Worm (Caenorhabditis elegans) whole organism, young adult: ENCODE results near the gene F09E10.5.

Experiments used
- C06A6.2 ChIP-seq: fragments of 200-800 bp; sonication (Bioruptor generic); conservative IDR thresholded peaks from 2 replicates; pipeline ENCODE4 v1.3.6; 2022; ENCODE audit warnings: missing genetic modification characterization, missing compliant biosample characterization
- C17E4.6 ChIP-seq: fragments of 200-800 bp; sonication (Bioruptor generic); IDR thresholded peaks from 2 replicates; pipeline ENCODE4 v1.3.6; 2022; ENCODE audit warnings: missing genetic modification reagents, missing genetic modification characterization, missing compliant biosample characterization
- F33H1.4 ChIP-seq: fragments of 200-800 bp; sonication (Bioruptor generic); IDR thresholded peaks from 2 replicates; pipeline ENCODE4 v1.3.6; 2022; ENCODE audit warnings: missing genetic modification reagents, missing genetic modification characterization, missing compliant biosample characterization
- F39B2.1 ChIP-seq: fragments of 200-800 bp; sonication (Bioruptor generic); IDR thresholded peaks from 2 replicates; pipeline ENCODE4 v1.3.6; 2022; ENCODE audit warnings: missing genetic modification reagents, missing genetic modification characterization, missing compliant biosample characterization
- F57C9.4 ChIP-seq: sonication (generic microtip); optimal IDR thresholded peaks from 2 replicates; lab custom pipeline; 2017; ENCODE audit warnings: mild to moderate bottlenecking, missing genetic modification characterization, missing compliant biosample characterization
- Y95B8A.8 ChIP-seq: fragments of 200-800 bp; sonication (Bioruptor generic); IDR thresholded peaks from 2 replicates; pipeline ENCODE4 v1.3.6; 2022; ENCODE audit warnings: missing genetic modification reagents, missing genetic modification characterization, missing compliant biosample characterization
- aptf-3 ChIP-seq: fragments of 200-800 bp; sonication (Bioruptor generic); IDR thresholded peaks from 2 replicates; pipeline ENCODE4 v1.3.6; 2022; ENCODE audit warnings: missing genetic modification characterization, missing compliant biosample characterization
- attf-6 ChIP-seq: fragments of 200-800 bp; sonication (Bioruptor generic); IDR thresholded peaks from 2 replicates; pipeline ENCODE4 v1.3.6; 2022; ENCODE audit warnings: missing genetic modification reagents, missing genetic modification characterization, missing compliant biosample characterization
- cebp-1 ChIP-seq, 2 experiments: fragments of 200-800 bp in 1 of 2; sonication (Bioruptor generic) in 1 of 2; sonication (generic microtip) in 1 of 2; IDR thresholded peaks in 1 of 2; optimal IDR thresholded peaks in 1 of 2; 2 replicates each; pipeline versions ENCODE4 v1.3.6 to Lab custom; 2017 to 2022; ENCODE audit warnings: missing compliant biosample characterization in 2 of 2, missing genetic modification characterization in 2 of 2, mild to moderate bottlenecking in 1 of 2, missing genetic modification reagents in 1 of 2, moderate library complexity in 1 of 2
- ceh-100 ChIP-seq: fragments of 200-800 bp; sonication (Bioruptor generic); IDR thresholded peaks from 2 replicates; pipeline ENCODE4 v1.3.6; 2022; ENCODE audit warnings: missing genetic modification reagents, missing genetic modification characterization, missing compliant biosample characterization
- ceh-58 ChIP-seq: fragments of 200-800 bp; sonication (Bioruptor generic); IDR thresholded peaks from 2 replicates; pipeline ENCODE4 v1.3.6; 2022; ENCODE audit warnings: missing genetic modification characterization, missing compliant biosample characterization
- ceh-79 ChIP-seq: sonication (generic microtip); optimal IDR thresholded peaks from 2 replicates; lab custom pipeline; 2017; ENCODE audit warnings: mild to moderate bottlenecking, missing genetic modification characterization, missing compliant biosample characterization
- die-1 ChIP-seq: sonication (generic microtip); optimal IDR thresholded peaks from 2 replicates; lab custom pipeline; 2016; ENCODE audit warnings: missing genotype, mild to moderate bottlenecking, missing genetic modification characterization, missing compliant biosample characterization
- ekl-4 ChIP-seq: fragments of 200-800 bp; sonication (Bioruptor generic); IDR thresholded peaks from 2 replicates; pipeline ENCODE4 v1.3.6; 2022; ENCODE audit warnings: missing genetic modification reagents, missing genetic modification characterization, missing compliant biosample characterization
- gei-17 ChIP-seq: fragments of 200-800 bp; sonication (Bioruptor generic); optimal IDR thresholded peaks from 2 replicates; lab custom pipeline; 2018; ENCODE audit warnings: mild to moderate bottlenecking, missing genetic modification characterization, missing compliant biosample characterization
- hlh-26 ChIP-seq: fragments of 200-800 bp; sonication (Bioruptor generic); conservative IDR thresholded peaks from 2 replicates; pipeline ENCODE4 v1.3.6; 2022; ENCODE audit warnings: missing genetic modification reagents, missing genetic modification characterization, missing compliant biosample characterization
- hmg-20 ChIP-seq: fragments of 200-800 bp; sonication (Bioruptor generic); IDR thresholded peaks from 2 replicates; pipeline ENCODE4 v1.3.6; 2022; ENCODE audit warnings: missing genetic modification reagents, missing genetic modification characterization, missing compliant biosample characterization
- let-526 ChIP-seq: fragments of 200-800 bp; sonication (Bioruptor generic); IDR thresholded peaks from 2 replicates; pipeline ENCODE4 v1.3.6; 2022; ENCODE audit warnings: missing genetic modification reagents, missing genetic modification characterization, missing compliant biosample characterization
- let-607 ChIP-seq, 2 experiments: fragments of 200-800 bp in 1 of 2; sonication (Bioruptor generic) in 1 of 2; sonication (generic microtip) in 1 of 2; optimal IDR thresholded peaks; 2 replicates each; lab custom pipeline; 2016 to 2018; ENCODE audit warnings: mild to moderate bottlenecking in 2 of 2, missing compliant biosample characterization in 2 of 2, missing genetic modification characterization in 2 of 2, moderate library complexity in 2 of 2, missing genotype in 1 of 2
- lsy-27 ChIP-seq: sonication (generic microtip); optimal IDR thresholded peaks from 2 replicates; lab custom pipeline; 2017; ENCODE audit warnings: missing genetic modification characterization, mild to moderate bottlenecking, missing compliant biosample characterization, antibody characterized with exemption, missing genotype, borderline replicate concordance; ENCODE audit not compliant: insufficient read depth
- madf-3 ChIP-seq: fragments of 200-800 bp; sonication (Bioruptor generic); IDR thresholded peaks from 2 replicates; pipeline ENCODE4 v1.3.6; 2022; ENCODE audit warnings: missing genetic modification reagents, missing genetic modification characterization, missing compliant biosample characterization
- madf-8 ChIP-seq: fragments of 200-800 bp; sonication (Bioruptor generic); conservative IDR thresholded peaks from 2 replicates; pipeline ENCODE4 v1.3.6; 2022; ENCODE audit warnings: missing genetic modification reagents, missing genetic modification characterization, missing compliant biosample characterization
- nhr-120 ChIP-seq: fragments of 200-800 bp; sonication (Bioruptor generic); IDR thresholded peaks from 2 replicates; pipeline ENCODE4 v1.3.6; 2022; ENCODE audit warnings: missing genetic modification characterization, missing compliant biosample characterization
- nhr-179 ChIP-seq: sonication (generic microtip); optimal IDR thresholded peaks from 2 replicates; lab custom pipeline; 2016; ENCODE audit warnings: mild to moderate bottlenecking, missing genetic modification characterization, missing compliant biosample characterization
- nhr-80 ChIP-seq: sonication (generic microtip); optimal IDR thresholded peaks from 2 replicates; lab custom pipeline; 2016; ENCODE audit warnings: missing genetic modification characterization, missing compliant biosample characterization
- pbrm-1 ChIP-seq: fragments of 200-800 bp; sonication (Bioruptor generic); IDR thresholded peaks from 2 replicates; pipeline ENCODE4 v1.3.6; 2022; ENCODE audit warnings: missing genetic modification reagents, missing genetic modification characterization, missing compliant biosample characterization
- snpc-1.3 ChIP-seq: sonication (generic microtip); optimal IDR thresholded peaks from 2 replicates; lab custom pipeline; 2017; ENCODE audit warnings: missing genetic modification characterization, mild to moderate bottlenecking, missing compliant biosample characterization, antibody characterized with exemption, moderate library complexity, missing genotype, missing genetic modification reagents; ENCODE audit not compliant: insufficient read depth
- snpc-4 ChIP-seq, 5 experiments: fragments of 150-350 bp in 1 of 5; sonication (generic microtip) in 4 of 5; optimal IDR thresholded peaks; 2 replicates each; lab custom pipeline; 2014 to 2018; ENCODE audit warnings: missing genetic modification characterization in 5 of 5, missing biosample characterization in 3 of 5, antibody characterized with exemption in 2 of 5, mild to moderate bottlenecking in 2 of 5, missing compliant biosample characterization in 2 of 5, missing genotype in 2 of 5, moderate library complexity in 2 of 5, missing genetic modification reagents in 1 of 5
- xnd-1 ChIP-seq: sonication (generic microtip); optimal IDR thresholded peaks from 2 replicates; lab custom pipeline; 2016; ENCODE audit warnings: missing genotype, missing genetic modification reagents, missing genetic modification characterization, missing compliant biosample characterization
- ztf-6 ChIP-seq: fragments of 200-800 bp; sonication (Bioruptor generic); IDR thresholded peaks from 2 replicates; pipeline ENCODE4 v1.3.6; 2022; ENCODE audit warnings: missing genetic modification reagents, missing genetic modification characterization, missing compliant biosample characterization

The F09E10.5 gene

ce11 chrX:1471232-1471631 lies 22.9 kb downstream of the F09E10.5 start:
- no peak for TF ChIP-seq F33H1.4 (GFP tag; lab: Robert Waterston, UW)
- no peak for TF ChIP-seq hlh-26 (GFP tag; lab: Robert Waterston, UW)
- no peak for TF ChIP-seq hmg-20
- TF ChIP-seq nhr-120 (GFP tag; lab: Robert Waterston, UW), result no peak
- no peak for TF ChIP-seq F57C9.4 (tag; lab: Kevin White, UChicago)
- no peak for TF ChIP-seq madf-3 (GFP tag; lab: Robert Waterston, UW)
- TF ChIP-seq lsy-27 (tag; lab: Kevin White, UChicago), result no peak
- TF ChIP-seq nhr-179, result no peak
- no peak for TF ChIP-seq pbrm-1 (GFP tag; lab: Robert Waterston, UW)
- TF ChIP-seq ceh-58 (GFP tag; lab: Robert Waterston, UW), result no peak
- no peak for TF ChIP-seq ceh-79 (tag; lab: Kevin White, UChicago)
- no peak for TF ChIP-seq aptf-3 (GFP tag; lab: Robert Waterston, UW)
- no peak for TF ChIP-seq snpc-1.3
- TF ChIP-seq snpc-4 (GFP tag; optimal IDR thresholded peaks at IDR 0.05; lab: Kevin White, UChicago), result no peak
- peak in 2 of 4 experiments; percentile 78 to 81 for TF ChIP-seq snpc-4 (tag; optimal IDR thresholded peaks at IDR 0.05; lab: Kevin White, UChicago)
- no peak for TF ChIP-seq cebp-1 (GFP tag; IDR thresholded peaks at IDR 0.05; lab: Robert Waterston, UW)
- peak; percentile 73 for TF ChIP-seq cebp-1 (tag; optimal IDR thresholded peaks at IDR 0.05; lab: Kevin White, UChicago)
- no peak for TF ChIP-seq xnd-1 (tag; lab: Kevin White, UChicago)

ce11 chrX:1468057-1468456 lies 26.1 kb downstream of the F09E10.5 start:
- no peak for TF ChIP-seq F39B2.1 (GFP tag; lab: Robert Waterston, UW)

- TF ChIP-seq gei-17 (GFP tag; lab: Kevin White, UChicago) (no peak), nhr-80 (tag; lab: Kevin White, UChicago) (no peak), C17E4.6 (GFP tag; lab: Robert Waterston, UW) (no peak)
Observed at ce11 chrX:1464699-1465098, 29.5 kb downstream of the F09E10.5 start, which contains the start of gene D1005.6. D1005.6 (minus strand) TSS chrX:1464799.

ce11 chrX:1459756-1460155 lies 34.4 kb downstream of the F09E10.5 start:
- TF ChIP-seq ztf-6 (GFP tag; lab: Robert Waterston, UW), result no peak
- TF ChIP-seq die-1, result no peak
- TF ChIP-seq madf-8 (GFP tag; lab: Robert Waterston, UW), result no peak

- no peak for TF ChIP-seq let-607 (tag; optimal IDR thresholded peaks at IDR 0.05; lab: Kevin White, UChicago)
- no peak for TF ChIP-seq C06A6.2
- TF ChIP-seq ceh-100 (GFP tag; lab: Robert Waterston, UW), result no peak
- no peak for TF ChIP-seq Y95B8A.8 (GFP tag; lab: Robert Waterston, UW)
- TF ChIP-seq nhr-179, result no peak
- TF ChIP-seq attf-6, result no peak
- TF ChIP-seq ekl-4 (GFP tag; lab: Robert Waterston, UW), result no peak
- no peak for TF ChIP-seq let-526 (GFP tag; lab: Robert Waterston, UW)
Observed at ce11 chrX:1458793-1459192, 35.4 kb downstream of the F09E10.5 start, which contains the start of gene D1005.2. D1005.2 (plus strand) TSS chrX:1459022.
